Fruit fly (Drosophila melanogaster) whole organism, embryonic: Measurements from ENCODE around the gene CG34179.

Source experiments
- Bgb ChIP-seq: fragments of 200-800 bp; sonication (Bioruptor generic); IDR thresholded peaks from 2 replicates; pipeline ENCODE4 v1.3.6; 2022; ENCODE audit warnings: missing biosample characterization, missing genetic modification characterization; ENCODE audit not compliant: partially characterized antibody
- Blimp-1 ChIP-seq: fragments of 200-800 bp; sonication (Bioruptor generic); optimal IDR thresholded peaks from 3 replicates; lab custom pipeline; 2018; ENCODE audit warnings: missing biosample characterization, missing genetic modification characterization, mild to moderate bottlenecking, moderate library complexity, missing genetic modification reagents
- CG11695 ChIP-seq: fragments of 200-800 bp; sonication (Bioruptor generic); IDR thresholded peaks from 3 replicates; pipeline ENCODE4 v1.3.6; 2022; ENCODE audit warnings: missing biosample characterization, missing genetic modification characterization
- CG11723 ChIP-seq: fragments of 200-800 bp; sonication (Bioruptor generic); optimal IDR thresholded peaks from 2 replicates; lab custom pipeline; 2017; ENCODE audit warnings: missing biosample characterization, mild to moderate bottlenecking, missing genetic modification characterization
- CG12744 ChIP-seq: fragments of 200-800 bp; sonication (Bioruptor generic); optimal IDR thresholded peaks from 2 replicates; lab custom pipeline; 2016; ENCODE audit warnings: missing biosample characterization, missing genetic modification characterization
- CG17186 ChIP-seq: fragments of 200-800 bp; sonication (Bioruptor generic); optimal IDR thresholded peaks from 3 replicates; lab custom pipeline; 2017; ENCODE audit warnings: missing biosample characterization, missing genetic modification reagents, missing genetic modification characterization
- CG17612 ChIP-seq: fragments of 200-800 bp; sonication (Bioruptor generic); IDR thresholded peaks from 2 replicates; pipeline ENCODE4 v1.3.6; 2022; ENCODE audit warnings: missing biosample characterization, missing genetic modification characterization
- CG17802 ChIP-seq: fragments of 200-800 bp; sonication (Bioruptor generic); optimal IDR thresholded peaks from 2 replicates; lab custom pipeline; 2018; ENCODE audit warnings: missing biosample characterization, mild to moderate bottlenecking, missing genetic modification characterization, moderate library complexity
- CG2712 ChIP-seq: fragments of 200-800 bp; optimal IDR thresholded peaks from 3 replicates; lab custom pipeline; 2019; ENCODE audit warnings: missing biosample characterization, mild to moderate bottlenecking, missing genetic modification characterization, moderate library complexity
- CG4282 ChIP-seq: fragments of 200-800 bp; sonication (Bioruptor generic); optimal IDR thresholded peaks from 2 replicates; lab custom pipeline; 2016; ENCODE audit warnings: missing biosample characterization, missing genetic modification characterization
- CG6654 ChIP-seq: fragments of 200-800 bp; sonication (Bioruptor generic); optimal IDR thresholded peaks from 2 replicates; lab custom pipeline; 2017; ENCODE audit warnings: missing biosample characterization, mild to moderate bottlenecking, missing genetic modification characterization
- CG6791 ChIP-seq: fragments of 200-800 bp; sonication (Bioruptor generic); IDR thresholded peaks from 3 replicates; pipeline ENCODE4 v1.3.6; 2022; ENCODE audit warnings: missing biosample characterization, missing genetic modification characterization; ENCODE audit not compliant: partially characterized antibody
- CG8944 ChIP-seq: fragments of 200-800 bp; sonication (Bioruptor generic); optimal IDR thresholded peaks from 3 replicates; lab custom pipeline; 2016; ENCODE audit warnings: missing biosample characterization, missing genetic modification characterization
- Camta ChIP-seq: fragments of 200-800 bp; sonication (Bioruptor generic); optimal IDR thresholded peaks from 2 replicates; lab custom pipeline; 2016; ENCODE audit warnings: missing biosample characterization, missing genetic modification characterization
- Chrac-16 ChIP-seq: fragments of 200-800 bp; sonication (Bioruptor generic); optimal IDR thresholded peaks from 3 replicates; lab custom pipeline; 2016; ENCODE audit warnings: missing biosample characterization, missing genetic modification characterization
- Doc2 ChIP-seq: fragments of 200-800 bp; sonication (Bioruptor generic); IDR thresholded peaks from 2 replicates; pipeline ENCODE4 v1.3.6; 2022; ENCODE audit warnings: missing biosample characterization, missing genetic modification characterization
- E2f1 ChIP-seq: fragments of 200-800 bp; sonication (Bioruptor generic); IDR thresholded peaks from 2 replicates; pipeline ENCODE4 v1.3.6; 2022; ENCODE audit warnings: missing biosample characterization, missing genetic modification characterization
- E2f2 ChIP-seq: fragments of 200-800 bp; sonication (Bioruptor generic); IDR thresholded peaks from 2 replicates; pipeline ENCODE4 v1.3.6; 2022; ENCODE audit warnings: missing biosample characterization, missing genetic modification characterization
- Ets65A ChIP-seq: fragments of 200-800 bp; sonication (Bioruptor generic); peaks from one replicate; lab custom pipeline; 2016; ENCODE audit warnings: missing biosample characterization, missing genetic modification characterization
- Hr51 ChIP-seq, 2 experiments: fragments of 200-800 bp; sonication (Bioruptor generic); optimal IDR thresholded peaks; 2 replicates in 1 of 2; 3 replicates in 1 of 2; lab custom pipeline; 2016 to 2018; ENCODE audit warnings: missing biosample characterization in 2 of 2, missing genetic modification characterization in 2 of 2, mild to moderate bottlenecking in 1 of 2, moderate library complexity in 1 of 2
- Lpt ChIP-seq: fragments of >200 bp; optimal IDR thresholded peaks from 2 replicates; lab custom pipeline; 2018; ENCODE audit warnings: missing biosample characterization, missing genetic modification characterization
- NfI ChIP-seq: fragments of 200-800 bp; sonication (Bioruptor generic); optimal IDR thresholded peaks from 3 replicates; lab custom pipeline; 2018; ENCODE audit warnings: missing biosample characterization, mild to moderate bottlenecking, missing genetic modification characterization, moderate library complexity
- Sin3A ChIP-seq: fragments of >200 bp; optimal IDR thresholded peaks from 2 replicates; lab custom pipeline; 2018
- Taf1 ChIP-seq: fragments of 200-800 bp; sonication (Bioruptor generic); IDR thresholded peaks from 2 replicates; pipeline ENCODE4 v1.3.6; 2022; ENCODE audit warnings: missing biosample characterization, missing genetic modification characterization
- ac ChIP-seq: fragments of 200-800 bp; sonication (Bioruptor generic); optimal IDR thresholded peaks from 3 replicates; lab custom pipeline; 2017; ENCODE audit warnings: missing biosample characterization, mild to moderate bottlenecking, missing genetic modification characterization
- amos ChIP-seq: fragments of 200-800 bp; sonication (Bioruptor generic); IDR thresholded peaks from 2 replicates; pipeline ENCODE4 v1.3.6; 2022; ENCODE audit warnings: missing biosample characterization, missing genetic modification characterization; ENCODE audit not compliant: partially characterized antibody
- ara ChIP-seq: fragments of 200-800 bp; sonication (Bioruptor generic); IDR thresholded peaks from 2 replicates; pipeline ENCODE4 v1.3.6; 2022; ENCODE audit warnings: missing biosample characterization, missing genetic modification characterization
- bcd ChIP-seq: fragments of 200-800 bp; sonication (Bioruptor generic); optimal IDR thresholded peaks from 2 replicates; lab custom pipeline; 2017; ENCODE audit warnings: missing biosample characterization, mild to moderate bottlenecking, missing genetic modification characterization
- bigmax ChIP-seq: fragments of 200-800 bp; sonication (Bioruptor generic); optimal IDR thresholded peaks from 2 replicates; lab custom pipeline; 2018; ENCODE audit warnings: missing biosample characterization, mild to moderate bottlenecking, missing genetic modification characterization
- btn ChIP-seq: fragments of 200-800 bp; sonication (Bioruptor generic); optimal IDR thresholded peaks from 2 replicates; lab custom pipeline; 2016; ENCODE audit warnings: missing biosample characterization, missing genetic modification characterization
- ci ChIP-seq: fragments of 200-800 bp; sonication (Bioruptor generic); IDR thresholded peaks from 3 replicates; pipeline ENCODE4 v1.3.6; 2022; ENCODE audit warnings: missing biosample characterization, missing genetic modification characterization
- crol ChIP-seq: fragments of 200-800 bp; sonication (Bioruptor generic); IDR thresholded peaks from 2 replicates; pipeline ENCODE4 v1.3.6; 2022; ENCODE audit warnings: missing biosample characterization, missing genetic modification characterization
- gsb-n ChIP-seq: fragments of 200-800 bp; sonication (Bioruptor generic); optimal IDR thresholded peaks from 3 replicates; lab custom pipeline; 2018; ENCODE audit warnings: missing biosample characterization, mild to moderate bottlenecking, missing genetic modification characterization
- her ChIP-seq: fragments of 200-800 bp; sonication (Bioruptor generic); optimal IDR thresholded peaks from 2 replicates; lab custom pipeline; 2016; ENCODE audit warnings: missing biosample characterization, missing genetic modification characterization
- maf-S ChIP-seq: fragments of 200-800 bp; sonication (Bioruptor generic); optimal IDR thresholded peaks from 2 replicates; lab custom pipeline; 2016; ENCODE audit warnings: missing biosample characterization, missing genetic modification characterization
- nom ChIP-seq: fragments of 200-800 bp; sonication (Bioruptor generic); optimal IDR thresholded peaks from 2 replicates; lab custom pipeline; 2017; ENCODE audit warnings: missing biosample characterization, missing genetic modification characterization, mild to moderate bottlenecking, moderate library complexity, missing genetic modification reagents
- pita ChIP-seq: fragments of 200-800 bp; sonication (Bioruptor generic); optimal IDR thresholded peaks from 2 replicates; lab custom pipeline; 2017; ENCODE audit warnings: missing biosample characterization, mild to moderate bottlenecking, missing genetic modification characterization
- row ChIP-seq: fragments of 200-800 bp; sonication (Bioruptor generic); IDR thresholded peaks from 3 replicates; pipeline ENCODE4 v1.3.6; 2022; ENCODE audit warnings: missing biosample characterization, missing genetic modification characterization
- run ChIP-seq: fragments of 200-800 bp; sonication (Bioruptor generic); optimal IDR thresholded peaks from 3 replicates; lab custom pipeline; 2018; ENCODE audit warnings: missing biosample characterization, mild to moderate bottlenecking, missing genetic modification characterization
- schlank ChIP-seq: fragments of 200-800 bp; sonication (Bioruptor generic); optimal IDR thresholded peaks from 2 replicates; lab custom pipeline; 2018; ENCODE audit warnings: missing biosample characterization, mild to moderate bottlenecking, missing genetic modification characterization
- trh ChIP-seq: fragments of 200-800 bp; sonication (Bioruptor generic); optimal IDR thresholded peaks from 2 replicates; lab custom pipeline; 2016; ENCODE audit warnings: missing biosample characterization, missing genetic modification characterization

The CG34179 gene

DNA sequence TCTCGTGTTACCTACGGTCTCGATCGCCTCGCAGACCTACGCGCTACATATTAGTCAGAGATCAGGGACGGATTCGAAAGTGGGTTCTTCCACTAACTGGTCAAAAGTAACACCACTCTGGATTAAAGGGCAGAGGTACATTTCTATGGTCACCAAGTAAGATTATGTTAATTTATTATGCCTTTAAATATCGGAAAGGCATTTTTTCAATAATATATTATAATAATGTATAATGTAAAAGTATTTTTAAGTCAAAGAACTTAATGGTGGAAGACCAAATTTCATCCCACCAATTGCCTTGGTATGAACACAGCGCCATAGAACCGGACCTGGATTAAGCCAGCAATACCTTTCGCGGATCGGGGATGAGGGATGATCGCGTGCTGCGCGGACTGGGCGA, 25.7 kb downstream of the CG34179 start (continued):
- TF ChIP-seq CG6654 (no peak), nom (peak; percentile 64), Bgb (no peak), CG6791 (GFP tag; lab: Robert Waterston, UW) (no peak), gsb-n (tag; lab: Kevin White, UChicago) (no peak), NfI (GFP tag; lab: Kevin White, UChicago) (no peak), Blimp-1 (GFP tag; lab: Kevin White, UChicago) (peak; percentile 25), Doc2 (GFP tag; lab: Robert Waterston, UW) (no peak), ac (GFP tag; lab: Kevin White, UChicago) (no peak), ara (GFP tag; lab: Robert Waterston, UW) (no peak), E2f1 (GFP tag; lab: Robert Waterston, UW) (no peak), Ets65A (no peak), Lpt (GFP tag; lab: Kevin White, UChicago) (no peak), pita (no peak), CG11723 (GFP tag; lab: Kevin White, UChicago) (no peak), row (no peak), her (no peak), Hr51 (GFP tag; optimal IDR thresholded peaks at IDR 0.05; lab: Kevin White, UChicago) (no peak), bigmax (GFP tag; lab: Kevin White, UChicago) (no peak), CG2712 (tag; lab: Kevin White, UChicago) (peak; percentile 70), Camta (GFP tag; lab: Kevin White, UChicago) (no peak), CG8944 (GFP tag; lab: Kevin White, UChicago) (no peak), Sin3A (no peak), CG17612 (GFP tag; lab: Robert Waterston, UW) (no peak), CG17802 (tag; lab: Kevin White, UChicago) (no peak), E2f2 (GFP tag; lab: Robert Waterston, UW) (no peak)

- TF ChIP-seq CG11695, result no peak
- no peak for TF ChIP-seq maf-S (GFP tag; lab: Kevin White, UChicago)
- TF ChIP-seq Taf1 (GFP tag; lab: Robert Waterston, UW), result no peak
- TF ChIP-seq run (tag; lab: Kevin White, UChicago), result no peak
- TF ChIP-seq CG12744 (GFP tag; lab: Kevin White, UChicago), result no peak
- TF ChIP-seq btn (GFP tag; lab: Kevin White, UChicago), result no peak
- no peak for TF ChIP-seq amos (GFP tag; lab: Robert Waterston, UW)
- TF ChIP-seq bcd (GFP tag; lab: Kevin White, UChicago), result no peak
- TF ChIP-seq Chrac-16 (GFP tag; lab: Kevin White, UChicago), result no peak
- no peak for TF ChIP-seq CG4282 (GFP tag; lab: Kevin White, UChicago)
- TF ChIP-seq trh, result no peak
- no peak for TF ChIP-seq crol
- no peak for TF ChIP-seq CG17612 (GFP tag; lab: Robert Waterston, UW)
- TF ChIP-seq schlank (tag; lab: Kevin White, UChicago), result no peak
- no peak for TF ChIP-seq CG17186
- TF ChIP-seq ci (GFP tag; lab: Robert Waterston, UW), result no peak
Observed at dm6 chr2L:6020535-6020934, 28.0 kb downstream of the CG34179 start, which contains the start of gene CG13996. Gene CG13996, plus strand, starts transcription at chr2L:6020835.
